Worm (Caenorhabditis elegans) whole organism, mixed stage, embryonic: ENCODE measurements around the gene R12B2.7.

Experiments used
- M03D4.4 ChIP-seq: sonication (generic microtip); optimal IDR thresholded peaks from 2 replicates; lab custom pipeline; 2017; ENCODE audit warnings: mild to moderate bottlenecking, missing genetic modification characterization, missing compliant biosample characterization
- bed-3 ChIP-seq: fragments of 200-800 bp; sonication (Bioruptor generic); optimal IDR thresholded peaks from 3 replicates; lab custom pipeline; 2018; ENCODE audit warnings: mild to moderate bottlenecking, missing genetic modification characterization, moderate library complexity, missing compliant biosample characterization
- blmp-1 ChIP-seq: fragments of 150-350 bp; optimal IDR thresholded peaks from 2 replicates; lab custom pipeline; 2014; ENCODE audit warnings: missing biosample characterization, missing genetic modification characterization
- ceh-39 ChIP-seq: fragments of 150-350 bp; optimal IDR thresholded peaks from 2 replicates; lab custom pipeline; 2014; ENCODE audit warnings: missing biosample characterization, missing genetic modification characterization
- ceh-83 ChIP-seq: fragments of 200-800 bp; sonication (Bioruptor generic); optimal IDR thresholded peaks from 2 replicates; lab custom pipeline; 2018; ENCODE audit warnings: mild to moderate bottlenecking, missing genetic modification characterization, missing compliant biosample characterization
- ces-1 ChIP-seq: fragments of 150-350 bp; optimal IDR thresholded peaks from 2 replicates; lab custom pipeline; 2014; ENCODE audit warnings: missing biosample characterization, missing genetic modification reagents, missing genetic modification characterization
- cnd-1 ChIP-seq: fragments of 200-800 bp; sonication (Bioruptor generic); optimal IDR thresholded peaks from 2 replicates; lab custom pipeline; 2018; ENCODE audit warnings: mild to moderate bottlenecking, missing genetic modification characterization, missing compliant biosample characterization
- drap-1 ChIP-seq: fragments of 200-800 bp; sonication (Bioruptor generic); optimal IDR thresholded peaks from 3 replicates; lab custom pipeline; 2018; ENCODE audit warnings: mild to moderate bottlenecking, missing genetic modification characterization, missing compliant biosample characterization
- elt-1 ChIP-seq: sonication (generic microtip); optimal IDR thresholded peaks from 2 replicates; lab custom pipeline; 2017; ENCODE audit warnings: missing genetic modification characterization, mild to moderate bottlenecking, missing compliant biosample characterization, antibody characterized with exemption, moderate library complexity, borderline replicate concordance; ENCODE audit not compliant: insufficient read depth
- elt-3 ChIP-seq: fragments of 150-350 bp; optimal IDR thresholded peaks from 2 replicates; lab custom pipeline; 2014; ENCODE audit warnings: missing biosample characterization, missing genetic modification characterization
- flh-1 ChIP-seq: fragments of 200-800 bp; sonication (Bioruptor generic); optimal IDR thresholded peaks from 2 replicates; lab custom pipeline; 2018; ENCODE audit warnings: mild to moderate bottlenecking, missing genetic modification characterization, moderate library complexity, missing compliant biosample characterization
- ham-2 ChIP-seq: fragments of 200-800 bp; sonication (Bioruptor generic); optimal IDR thresholded peaks from 2 replicates; lab custom pipeline; 2018; ENCODE audit warnings: mild to moderate bottlenecking, missing genetic modification characterization, missing compliant biosample characterization
- hlh-1 ChIP-seq: fragments of 150-350 bp; optimal IDR thresholded peaks from 2 replicates; lab custom pipeline; 2014; ENCODE audit warnings: missing biosample characterization, missing genetic modification reagents, missing genetic modification characterization
- lin-13 ChIP-seq: fragments of 150-350 bp; optimal IDR thresholded peaks from 2 replicates; lab custom pipeline; 2014; ENCODE audit warnings: missing biosample characterization, missing genetic modification characterization
- lin-32 ChIP-seq: fragments of 200-800 bp; sonication (Bioruptor generic); optimal IDR thresholded peaks from 2 replicates; lab custom pipeline; 2018; ENCODE audit warnings: mild to moderate bottlenecking, missing genetic modification characterization, missing compliant biosample characterization
- lsy-2 ChIP-seq: fragments of 150-350 bp; optimal IDR thresholded peaks from 2 replicates; lab custom pipeline; 2014; ENCODE audit warnings: missing biosample characterization, missing genetic modification characterization
- mab-5 ChIP-seq: fragments of 150-350 bp; optimal IDR thresholded peaks from 2 replicates; lab custom pipeline; 2014; ENCODE audit warnings: missing biosample characterization, missing genetic modification characterization
- nhr-2 ChIP-seq: fragments of 150-350 bp; optimal IDR thresholded peaks from 2 replicates; lab custom pipeline; 2014; ENCODE audit warnings: missing biosample characterization, missing genetic modification characterization
- nhr-237 ChIP-seq: fragments of 150-350 bp; optimal IDR thresholded peaks from 2 replicates; lab custom pipeline; 2014; ENCODE audit warnings: missing biosample characterization, missing genetic modification characterization
- nhr-76 ChIP-seq: sonication (generic microtip); optimal IDR thresholded peaks from 2 replicates; lab custom pipeline; 2017; ENCODE audit warnings: missing biosample characterization, missing genetic modification characterization
- pha-4 ChIP-seq: fragments of 150-350 bp; optimal IDR thresholded peaks from 2 replicates; lab custom pipeline; 2018; ENCODE audit warnings: missing biosample characterization, missing genetic modification reagents, missing genetic modification characterization
- sem-2 ChIP-seq: fragments of 200-800 bp; sonication (Bioruptor generic); optimal IDR thresholded peaks from 2 replicates; lab custom pipeline; 2018; ENCODE audit warnings: mild to moderate bottlenecking, missing genetic modification characterization, missing compliant biosample characterization
- sptf-1 ChIP-seq: sonication (generic microtip); optimal IDR thresholded peaks from 2 replicates; lab custom pipeline; 2017; ENCODE audit warnings: mild to moderate bottlenecking, missing genetic modification characterization, moderate library complexity, missing compliant biosample characterization
- tbx-8 ChIP-seq: fragments of 200-800 bp; sonication (Bioruptor generic); optimal IDR thresholded peaks from 2 replicates; lab custom pipeline; 2018; ENCODE audit warnings: mild to moderate bottlenecking, missing genetic modification characterization, moderate library complexity, missing compliant biosample characterization
- unc-120 ChIP-seq: sonication (generic microtip); optimal IDR thresholded peaks from 2 replicates; lab custom pipeline; 2017; ENCODE audit warnings: missing genetic modification characterization, missing compliant biosample characterization; ENCODE audit not compliant: poor library complexity, severe bottlenecking
- unc-39 ChIP-seq: fragments of 150-350 bp; optimal IDR thresholded peaks from 2 replicates; lab custom pipeline; 2014; ENCODE audit warnings: missing biosample characterization, missing genetic modification characterization

Gene R12B2.7

DNA sequence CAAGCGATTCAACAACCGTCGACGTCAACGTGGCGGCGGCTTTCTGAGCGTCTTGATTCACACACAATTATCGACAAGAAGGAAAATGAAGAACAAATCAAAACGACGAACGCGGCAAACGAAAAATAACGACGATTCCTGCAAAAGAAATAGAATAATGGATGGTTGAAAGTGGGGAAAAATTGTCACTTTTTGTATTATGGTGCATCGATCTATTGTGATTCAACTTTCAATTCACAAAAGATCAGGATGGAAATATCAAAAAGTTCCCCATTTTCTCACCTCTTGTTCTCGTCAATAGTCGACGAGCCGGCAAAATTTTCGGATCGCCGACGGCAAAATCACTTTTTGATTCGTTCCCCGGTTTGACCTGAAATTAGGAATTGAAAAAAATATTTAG lies 18.5 kb downstream of the R12B2.7 start, which contains the start of the genes R12B2.13 and mdt-15:
R12B2.13 (minus strand) TSS at position 101 of the 400 bp plus-strand sequence.
mdt-15 (minus strand) TSS at position 376 of the 400 bp plus-strand sequence.
- TF ChIP-seq lin-32 (GFP tag; lab: Kevin White, UChicago), result no peak
- TF ChIP-seq elt-3 (tag; lab: Kevin White, UChicago), result no peak
- no peak for TF ChIP-seq blmp-1 (tag; lab: Kevin White, UChicago)
- no peak for TF ChIP-seq bed-3 (GFP tag; lab: Kevin White, UChicago)
- TF ChIP-seq ham-2 (GFP tag; lab: Kevin White, UChicago), result no peak
- no peak for TF ChIP-seq sem-2 (GFP tag; lab: Kevin White, UChicago)
- TF ChIP-seq mab-5 (tag; lab: Kevin White, UChicago), result no peak

DNA sequence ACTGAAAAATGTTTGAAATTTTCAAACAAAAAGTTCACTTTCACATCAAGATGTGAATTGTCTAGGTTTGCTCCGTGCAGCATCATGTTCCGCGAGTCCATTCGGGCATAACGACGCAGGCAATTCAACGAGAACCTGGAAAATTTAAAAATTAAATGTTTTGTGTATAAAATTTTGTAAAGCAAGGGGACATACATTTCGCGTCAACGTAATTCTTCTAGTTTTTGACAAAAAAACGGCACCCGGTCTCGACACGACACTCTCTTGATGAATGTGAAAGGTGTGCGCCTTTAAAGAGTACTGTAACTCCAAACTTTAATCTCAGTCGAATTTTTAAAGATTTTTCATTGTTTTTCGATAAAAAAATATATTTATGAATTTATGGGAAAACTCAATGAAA lies 19.2 kb downstream of the R12B2.7 start, which contains the start of gene R12B2.6:
R12B2.6 (minus strand) TSS at position 101 of the 400 bp plus-strand sequence.
- no peak for TF ChIP-seq sem-2 (GFP tag; lab: Kevin White, UChicago)
- no peak for TF ChIP-seq ceh-39 (tag; lab: Kevin White, UChicago)
- no peak for TF ChIP-seq lin-13 (tag; lab: Kevin White, UChicago)
- TF ChIP-seq tbx-8, result no peak
- TF ChIP-seq pha-4 (tag; lab: Kevin White, UChicago), result no peak
- TF ChIP-seq ces-1 (GFP tag; lab: Kevin White, UChicago), result no peak
- no peak for TF ChIP-seq lsy-2 (tag; lab: Kevin White, UChicago)
- TF ChIP-seq unc-39 (tag; lab: Kevin White, UChicago), result no peak
- no peak for TF ChIP-seq M03D4.4 (tag; lab: Kevin White, UChicago)
- TF ChIP-seq ceh-83 (GFP tag; lab: Kevin White, UChicago), result no peak
- TF ChIP-seq nhr-76, result no peak
- TF ChIP-seq drap-1 (GFP tag; lab: Kevin White, UChicago), result no peak
- no peak for TF ChIP-seq elt-1 (tag; lab: Kevin White, UChicago)
- no peak for TF ChIP-seq blmp-1 (tag; lab: Kevin White, UChicago)
- TF ChIP-seq, all 35 proteins: peak for 0

DNA sequence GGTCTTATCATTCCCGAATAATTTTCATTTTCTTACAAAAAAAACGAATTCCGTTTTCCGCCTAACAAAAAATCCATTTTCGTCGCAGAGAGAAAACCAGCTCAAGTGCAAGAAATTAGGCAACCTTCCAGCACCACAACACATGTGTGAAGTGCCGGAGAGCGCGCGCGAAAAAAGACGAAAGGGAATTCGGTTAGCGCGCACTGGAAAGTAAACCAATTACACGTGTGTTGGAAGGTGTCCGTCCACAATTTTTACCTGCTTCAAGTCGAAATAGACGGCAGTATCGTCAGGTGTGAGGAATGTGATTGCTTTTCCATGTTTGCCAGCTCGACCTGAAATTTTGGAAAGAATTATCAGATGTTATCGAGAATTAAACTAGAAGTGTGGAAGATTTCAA lies 19.8 kb downstream of the R12B2.7 start:
- no peak for TF ChIP-seq ceh-83 (GFP tag; lab: Kevin White, UChicago)
- TF ChIP-seq ces-1 (GFP tag; lab: Kevin White, UChicago), result peak; percentile 54
- TF ChIP-seq, all 35 proteins: peak for 1

DNA sequence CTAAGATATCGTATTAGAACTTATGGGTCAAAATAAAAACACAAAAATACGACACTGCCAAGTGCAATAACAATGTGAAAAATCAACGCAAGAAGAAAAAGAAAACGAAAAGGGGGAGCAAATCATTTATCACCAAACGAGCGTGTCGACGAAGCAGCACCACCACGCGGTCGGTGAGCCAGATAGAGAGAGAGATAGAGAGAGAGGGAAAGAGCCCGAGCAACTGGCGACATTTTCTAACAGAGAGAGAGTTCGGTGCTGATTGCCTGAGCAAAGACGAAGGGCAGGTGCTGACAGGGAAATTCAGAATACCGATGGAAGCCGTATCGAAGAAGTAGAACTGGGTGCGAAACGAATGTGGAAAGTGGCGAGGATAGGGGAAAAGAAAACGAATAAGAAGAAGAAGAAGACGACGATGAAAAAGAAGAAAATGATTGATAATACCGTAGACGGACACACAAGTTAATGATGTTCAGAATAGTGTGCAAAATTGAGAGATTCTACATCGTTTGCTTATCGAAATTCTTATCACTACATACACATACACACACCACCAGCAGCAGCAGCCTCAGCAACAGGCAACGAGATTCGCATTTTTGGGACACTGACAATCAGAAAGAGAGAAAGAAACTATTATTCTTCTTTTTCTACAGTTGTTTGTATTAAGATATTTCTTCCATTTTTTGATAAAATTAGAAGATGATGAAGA lies 20.5 kb downstream of the R12B2.7 start:
- peak; percentile 88 for TF ChIP-seq hlh-1 (tag; lab: Kevin White, UChicago)
- TF ChIP-seq unc-120 (tag; lab: Kevin White, UChicago), result peak; percentile 53
- TF ChIP-seq pha-4 (tag; lab: Kevin White, UChicago), result no peak
- peak; percentile 10 for TF ChIP-seq elt-3 (tag; lab: Kevin White, UChicago)

DNA sequence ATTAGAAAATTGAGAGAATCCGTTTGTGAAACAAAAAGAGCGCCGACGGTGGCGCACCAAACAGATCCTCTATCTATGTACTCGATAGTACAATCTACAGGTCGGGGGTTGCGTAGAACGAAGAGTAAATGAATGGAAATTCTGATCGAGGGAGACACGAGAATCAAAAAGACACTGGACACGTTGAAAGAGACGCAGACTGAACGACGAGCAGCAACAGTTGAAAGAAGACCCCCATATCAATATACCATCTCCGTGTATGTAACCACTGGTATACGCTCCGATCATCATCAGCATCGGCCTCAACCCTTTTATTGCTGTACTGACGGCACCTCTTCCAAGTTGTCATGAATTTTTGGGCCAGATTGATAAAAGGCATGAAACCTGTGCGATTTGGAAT lies 21.4 kb downstream of the R12B2.7 start:
- no peak for TF ChIP-seq nhr-2 (tag; lab: Kevin White, UChicago)
- no peak for TF ChIP-seq cnd-1 (tag; lab: Kevin White, UChicago)
- no peak for TF ChIP-seq drap-1 (GFP tag; lab: Kevin White, UChicago)
- peak; percentile 6 for TF ChIP-seq elt-1 (tag; lab: Kevin White, UChicago)
- TF ChIP-seq pha-4 (tag; lab: Kevin White, UChicago), result no peak
- no peak for TF ChIP-seq flh-1 (GFP tag; lab: Kevin White, UChicago)
- no peak for TF ChIP-seq mab-5 (tag; lab: Kevin White, UChicago)

DNA sequence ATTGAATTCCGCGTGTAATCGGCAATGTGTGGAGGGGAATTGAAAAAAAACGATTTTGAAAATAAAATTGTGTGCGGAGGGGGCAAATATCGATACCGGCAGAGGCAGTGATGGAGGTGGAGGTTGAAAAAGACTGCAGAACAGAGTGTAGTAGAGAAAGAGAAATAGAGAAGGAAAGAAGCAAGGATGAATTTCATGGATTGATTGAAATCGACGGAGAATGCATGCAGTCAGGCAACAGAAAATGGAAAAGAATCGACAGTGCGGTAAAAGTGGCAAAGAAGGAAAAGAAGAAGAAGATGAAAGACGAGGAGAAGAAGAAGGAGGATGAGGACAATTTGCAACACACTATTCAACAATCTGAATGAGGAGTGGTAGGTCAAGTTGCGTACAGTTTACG lies 22.0 kb downstream of the R12B2.7 start, which contains the start of gene W04D12.1:
W04D12.1 (plus strand) TSS at position 111 of the 400 bp plus-strand sequence.
- TF ChIP-seq bed-3 (GFP tag; lab: Kevin White, UChicago) (no peak), nhr-237 (tag; lab: Kevin White, UChicago) (peak; percentile 27), sptf-1 (peak; percentile 21)
